Fruit fly (Drosophila melanogaster): ENCODE results near the gene CG42238.

DNA sequence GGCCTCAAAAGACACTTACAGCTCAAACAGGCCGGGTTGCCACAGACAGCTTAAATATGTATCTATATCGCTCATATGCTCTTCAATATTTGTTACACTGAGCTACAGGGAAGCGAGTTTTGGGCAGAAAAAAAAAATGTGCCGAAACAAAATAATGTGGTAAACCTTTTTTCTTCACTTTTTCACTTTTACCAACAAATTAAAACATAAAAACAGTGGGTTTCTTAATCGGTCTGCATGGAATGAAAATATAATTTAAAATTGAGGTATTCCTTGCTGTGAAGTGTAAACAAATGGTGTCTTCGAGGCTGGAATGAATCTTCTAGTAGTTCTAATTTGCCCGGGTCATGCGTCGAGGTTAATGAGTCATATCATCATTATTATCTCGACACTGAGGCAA lies 13.2 kb downstream of the CG42238 start:
- peak; percentile 36 for TF ChIP-seq Abd-B (GFP tag; optimal IDR thresholded peaks at IDR 0.05)
- TF ChIP-seq BEAF-32 (GFP tag; optimal IDR thresholded peaks at IDR 0.05), result no peak
- no peak for TF ChIP-seq stwl (tag; optimal IDR thresholded peaks at IDR 0.05)
- peak; percentile 60 for TF ChIP-seq kay (GFP tag; optimal IDR thresholded peaks at IDR 0.05)
- peak; percentile 68 for TF ChIP-seq CoRest (tag; optimal IDR thresholded peaks at IDR 0.05)
- TF ChIP-seq CG31365 (tag; optimal IDR thresholded peaks at IDR 0.05), result peak; percentile 21
